Worm (Caenorhabditis elegans): ENCODE results near the gene C53C11.5.

ce11 chrX:17362529-17362928 lies 28.7 kb downstream of the C53C11.5 start, which contains the start of gene F10D7.11:
- TF ChIP-seq cog-1 (tag; optimal IDR thresholded peaks at IDR 0.05), result no peak
- TF ChIP-seq ref-1 (GFP tag; conservative IDR thresholded peaks at IDR 0.05), result no peak
- no peak for TF ChIP-seq tab-1 (GFP tag; IDR thresholded peaks at IDR 0.05)
- no peak for TF ChIP-seq klf-2 (GFP tag; conservative IDR thresholded peaks at IDR 0.05)
- TF ChIP-seq med-1 (GFP tag; optimal IDR thresholded peaks at IDR 0.05; ENCODE audit: insufficient read depth), result no peak
- no peak for TF ChIP-seq flt-1 (GFP tag; IDR thresholded peaks at IDR 0.05)
- no peak for TF ChIP-seq ztf-29 (GFP tag; IDR thresholded peaks at IDR 0.05)
- TF ChIP-seq ztf-23 (GFP tag; IDR thresholded peaks at IDR 0.05), result no peak
- no peak for TF ChIP-seq T22C8.4 (GFP tag; IDR thresholded peaks at IDR 0.05)

Data from whole organism, midembryonic.